Fruit fly (Drosophila melanogaster): Measurements from ENCODE around the gene GstD3.

- TF ChIP-seq CG34367 (tag; optimal IDR thresholded peaks at IDR 0.05) (no peak), CG14655 (GFP tag; optimal IDR thresholded peaks at IDR 0.05) (no peak), Ets98B (GFP tag; IDR thresholded peaks at IDR 0.05) (no peak)
Observed at dm6 chr3R:12367464-12367863, 5.4 kb upstream of the GstD3 start, which contains the start of gene GstD9.

Data from whole organism, pupa.